Fruit fly (Drosophila melanogaster) whole organism, embryonic: ENCODE measurements around the gene CG17778.
A peak's percentile ranks its signal among the peaks of the same experiment; 100 is the strongest.

Source experiments
- CG11085 ChIP-seq: fragments of 200-800 bp; sonication (Bioruptor generic); IDR thresholded peaks from 2 replicates; pipeline ENCODE4 v1.3.6; 2022; ENCODE audit warnings: missing biosample characterization, missing genetic modification characterization
- CG11093 ChIP-seq: fragments of 200-800 bp; sonication (Bioruptor generic); IDR thresholded peaks from 3 replicates; pipeline ENCODE4 v1.3.6; 2022; ENCODE audit warnings: missing biosample characterization, missing genetic modification characterization
- CG11560 ChIP-seq: fragments of 200-800 bp; sonication (Bioruptor generic); IDR thresholded peaks from 3 replicates; pipeline ENCODE4 v1.3.6; 2022; ENCODE audit warnings: missing biosample characterization, missing genetic modification characterization
- CG12071 ChIP-seq: fragments of 200-800 bp; sonication (Bioruptor generic); optimal IDR thresholded peaks from 3 replicates; lab custom pipeline; 2018; ENCODE audit warnings: missing biosample characterization, mild to moderate bottlenecking, missing genetic modification characterization
- CG12769 ChIP-seq: fragments of 200-800 bp; sonication (Bioruptor generic); optimal IDR thresholded peaks from 2 replicates; lab custom pipeline; 2019; ENCODE audit warnings: missing biosample characterization, mild to moderate bottlenecking, missing genetic modification characterization, moderate library complexity
- CG13287 ChIP-seq: fragments of 200-800 bp; sonication (Bioruptor generic); IDR thresholded peaks from 2 replicates; pipeline ENCODE4 v1.3.6; 2022; ENCODE audit warnings: missing biosample characterization, missing genetic modification characterization; ENCODE audit not compliant: partially characterized antibody
- CG16813 ChIP-seq: fragments of 200-800 bp; sonication (Bioruptor generic); IDR thresholded peaks from 3 replicates; pipeline ENCODE4 v1.3.6; 2022; ENCODE audit warnings: missing biosample characterization, missing genetic modification characterization; ENCODE audit not compliant: partially characterized antibody
- CG1832 ChIP-seq: fragments of 200-800 bp; sonication (Bioruptor generic); optimal IDR thresholded peaks from 2 replicates; lab custom pipeline; 2017; ENCODE audit warnings: missing biosample characterization, mild to moderate bottlenecking, missing genetic modification characterization, inconsistent platforms
- CG18619 ChIP-seq: fragments of 200-800 bp; sonication (Bioruptor generic); optimal IDR thresholded peaks from 3 replicates; lab custom pipeline; 2017; ENCODE audit warnings: missing biosample characterization, mild to moderate bottlenecking, missing genetic modification characterization
- CG31388 ChIP-seq: fragments of 200-800 bp; sonication (Bioruptor generic); optimal IDR thresholded peaks from 2 replicates; lab custom pipeline; 2016; ENCODE audit warnings: missing biosample characterization, missing genetic modification characterization
- CG34224 ChIP-seq: fragments of 200-800 bp; sonication (Bioruptor generic); IDR thresholded peaks from 3 replicates; pipeline ENCODE4 v1.3.6; 2022; ENCODE audit warnings: missing biosample characterization, missing genetic modification characterization; ENCODE audit not compliant: partially characterized antibody
- CG34376 ChIP-seq: fragments of 200-800 bp; sonication (Bioruptor generic); optimal IDR thresholded peaks from 2 replicates; lab custom pipeline; 2018; ENCODE audit warnings: missing biosample characterization, mild to moderate bottlenecking, missing genetic modification characterization
- CG4360 ChIP-seq: fragments of 200-800 bp; sonication (Bioruptor generic); IDR thresholded peaks from 2 replicates; pipeline ENCODE4 v1.3.6; 2022; ENCODE audit warnings: missing biosample characterization, missing genetic modification characterization
- CG6813 ChIP-seq: fragments of 200-800 bp; sonication (Bioruptor generic); optimal IDR thresholded peaks from 2 replicates; lab custom pipeline; 2017; ENCODE audit warnings: missing biosample characterization, missing genetic modification characterization, mild to moderate bottlenecking, moderate library complexity, missing genetic modification reagents
- CG7372 ChIP-seq: fragments of 200-800 bp; sonication (Bioruptor generic); IDR thresholded peaks from 2 replicates; pipeline ENCODE4 v1.3.6; 2022; ENCODE audit warnings: missing biosample characterization, missing genetic modification characterization
- CG7745 ChIP-seq: fragments of 200-800 bp; sonication (Bioruptor generic); optimal IDR thresholded peaks from 2 replicates; lab custom pipeline; 2018; ENCODE audit warnings: missing biosample characterization, mild to moderate bottlenecking, missing genetic modification characterization, moderate library complexity
- CG8290 ChIP-seq, 3 experiments: fragments of 200-800 bp; sonication (Bioruptor generic); optimal IDR thresholded peaks; 2 replicates each; lab custom pipeline; 2016 to 2019; ENCODE audit warnings: missing biosample characterization in 3 of 3, missing genetic modification characterization in 3 of 3, mild to moderate bottlenecking in 2 of 3, moderate library complexity in 1 of 3
- CG8388 ChIP-seq: fragments of 200-800 bp; sonication (Bioruptor generic); optimal IDR thresholded peaks from 2 replicates; lab custom pipeline; 2019; ENCODE audit warnings: missing biosample characterization, mild to moderate bottlenecking, missing genetic modification characterization, moderate library complexity
- CG9797 ChIP-seq: fragments of 200-800 bp; sonication (Bioruptor generic); optimal IDR thresholded peaks from 3 replicates; lab custom pipeline; 2018; ENCODE audit warnings: missing biosample characterization, mild to moderate bottlenecking, missing genetic modification characterization
- CkIIα-i1 ChIP-seq: fragments of 200-800 bp; sonication (Bioruptor generic); IDR thresholded peaks from 2 replicates; pipeline ENCODE4 v1.3.6; 2022; ENCODE audit warnings: missing biosample characterization, missing genetic modification characterization
- Doc3 ChIP-seq: fragments of 200-800 bp; sonication (Bioruptor generic); IDR thresholded peaks from 3 replicates; pipeline ENCODE4 v1.3.6; 2022; ENCODE audit warnings: missing biosample characterization, missing genetic modification characterization; ENCODE audit not compliant: partially characterized antibody
- Drgx ChIP-seq: fragments of 200-800 bp; sonication (Bioruptor generic); IDR thresholded peaks from 2 replicates; pipeline ENCODE4 v1.3.6; 2022; ENCODE audit warnings: missing biosample characterization, missing genetic modification characterization
- Mes4 ChIP-seq: fragments of 200-800 bp; sonication (Bioruptor generic); optimal IDR thresholded peaks from 2 replicates; lab custom pipeline; 2016; ENCODE audit warnings: missing biosample characterization, missing genetic modification characterization
- NK7.1 ChIP-seq: fragments of 200-800 bp; sonication (Bioruptor generic); optimal IDR thresholded peaks from 3 replicates; lab custom pipeline; 2016; ENCODE audit warnings: missing biosample characterization, missing genetic modification characterization
- Nf-YC ChIP-seq: fragments of 200-800 bp; optimal IDR thresholded peaks from 3 replicates; lab custom pipeline; 2019; ENCODE audit warnings: missing biosample characterization, mild to moderate bottlenecking, missing genetic modification characterization, moderate library complexity
- PHDP ChIP-seq: fragments of 200-800 bp; sonication (Bioruptor generic); optimal IDR thresholded peaks from 3 replicates; lab custom pipeline; 2018; ENCODE audit warnings: missing biosample characterization, mild to moderate bottlenecking, missing genetic modification characterization, moderate library complexity
- Six4 ChIP-seq: fragments of 200-800 bp; sonication (Bioruptor generic); optimal IDR thresholded peaks from 2 replicates; lab custom pipeline; 2016; ENCODE audit warnings: missing biosample characterization, missing genetic modification characterization
- ash1 ChIP-seq: fragments of 200-800 bp; sonication (Bioruptor generic); optimal IDR thresholded peaks from 2 replicates; lab custom pipeline; 2018; ENCODE audit warnings: missing biosample characterization, mild to moderate bottlenecking, missing genetic modification characterization
- ato ChIP-seq: fragments of 200-800 bp; sonication (Bioruptor generic); IDR thresholded peaks from 2 replicates; pipeline ENCODE4 v1.3.6; 2022; ENCODE audit warnings: missing biosample characterization, missing genetic modification characterization; ENCODE audit not compliant: partially characterized antibody
- bcd ChIP-seq: fragments of 200-800 bp; sonication (Bioruptor generic); optimal IDR thresholded peaks from 2 replicates; lab custom pipeline; 2017; ENCODE audit warnings: missing biosample characterization, mild to moderate bottlenecking, missing genetic modification characterization
- br ChIP-seq: fragments of >200 bp; optimal IDR thresholded peaks from 2 replicates; lab custom pipeline; 2017
- btn ChIP-seq: fragments of 200-800 bp; sonication (Bioruptor generic); optimal IDR thresholded peaks from 2 replicates; lab custom pipeline; 2016; ENCODE audit warnings: missing biosample characterization, missing genetic modification characterization
- cas ChIP-seq: fragments of 200-800 bp; sonication (Bioruptor generic); IDR thresholded peaks from 2 replicates; pipeline ENCODE4 v1.3.6; 2022; ENCODE audit warnings: missing biosample characterization, missing genetic modification characterization
- chinmo ChIP-seq: fragments of 200-800 bp; sonication (Bioruptor generic); IDR thresholded peaks from 4 replicates; pipeline ENCODE4 v1.3.6; 2022; ENCODE audit warnings: missing biosample characterization, missing genetic modification characterization; ENCODE audit not compliant: partially characterized antibody
- ci ChIP-seq: fragments of 200-800 bp; sonication (Bioruptor generic); IDR thresholded peaks from 3 replicates; pipeline ENCODE4 v1.3.6; 2022; ENCODE audit warnings: missing biosample characterization, missing genetic modification characterization
- corto ChIP-seq: fragments of 200-800 bp; sonication (Bioruptor generic); optimal IDR thresholded peaks from 2 replicates; lab custom pipeline; 2016; ENCODE audit warnings: missing biosample characterization, mild to moderate bottlenecking, missing genetic modification characterization, moderate library complexity
- da ChIP-seq: fragments of 200-800 bp; sonication (Bioruptor generic); optimal IDR thresholded peaks from 2 replicates; lab custom pipeline; 2016; ENCODE audit warnings: missing biosample characterization, missing genetic modification characterization
- dati ChIP-seq: fragments of 200-800 bp; sonication (Bioruptor generic); IDR thresholded peaks from 2 replicates; pipeline ENCODE4 v1.3.6; 2022; ENCODE audit warnings: missing biosample characterization, missing genetic modification characterization
- emc ChIP-seq: fragments of 200-800 bp; sonication (Bioruptor generic); optimal IDR thresholded peaks from 2 replicates; lab custom pipeline; 2016; ENCODE audit warnings: missing biosample characterization, missing genetic modification characterization
- gce ChIP-seq: fragments of 200-800 bp; sonication (Bioruptor generic); IDR thresholded peaks from 3 replicates; pipeline ENCODE4 v1.3.6; 2022; ENCODE audit warnings: missing biosample characterization, missing genetic modification characterization
- gcm ChIP-seq: fragments of 200-800 bp; sonication (Bioruptor generic); optimal IDR thresholded peaks from 2 replicates; lab custom pipeline; 2019; ENCODE audit warnings: missing biosample characterization, mild to moderate bottlenecking, missing genetic modification characterization, moderate library complexity
- grn ChIP-seq: fragments of 200-800 bp; sonication (Bioruptor generic); optimal IDR thresholded peaks from 3 replicates; lab custom pipeline; 2017; ENCODE audit warnings: missing biosample characterization, missing genetic modification characterization
- her ChIP-seq: fragments of 200-800 bp; sonication (Bioruptor generic); optimal IDR thresholded peaks from 2 replicates; lab custom pipeline; 2016; ENCODE audit warnings: missing biosample characterization, missing genetic modification characterization
- lov ChIP-seq, 2 experiments: fragments of 200-800 bp in 1 of 2; fragments of >200 bp in 1 of 2; sonication (Bioruptor generic) in 1 of 2; IDR thresholded peaks in 1 of 2; optimal IDR thresholded peaks in 1 of 2; 2 replicates in 1 of 2; 3 replicates in 1 of 2; pipeline versions ENCODE4 v1.3.6 to Lab custom; 2017 to 2022; ENCODE audit warnings: missing biosample characterization in 1 of 2, missing genetic modification characterization in 1 of 2
- nerfin-2 ChIP-seq: fragments of 200-800 bp; sonication (Bioruptor generic); IDR thresholded peaks from 2 replicates; pipeline ENCODE4 v1.3.6; 2022; ENCODE audit warnings: missing biosample characterization, missing genetic modification characterization; ENCODE audit not compliant: partially characterized antibody
- otp ChIP-seq: fragments of 200-800 bp; sonication (Bioruptor generic); IDR thresholded peaks from 3 replicates; pipeline ENCODE4, ENCODE4 v1.3.6; 2022; ENCODE audit warnings: missing biosample characterization, missing genetic modification characterization
- sisA ChIP-seq: fragments of 200-800 bp; sonication (Bioruptor generic); IDR thresholded peaks from 2 replicates; pipeline ENCODE4 v1.3.6; 2022; ENCODE audit warnings: missing biosample characterization, missing genetic modification characterization
- vnd ChIP-seq: fragments of 200-800 bp; sonication (Bioruptor generic); IDR thresholded peaks from 3 replicates; pipeline ENCODE4 v1.3.6; 2022; ENCODE audit warnings: missing biosample characterization, missing genetic modification characterization; ENCODE audit not compliant: partially characterized antibody

CG17778 gene

dm6 chrX:522357-523043 is 28.1 kb downstream of the CG17778 start (continued):
- TF ChIP-seq CG4360 (GFP tag; lab: Robert Waterston, UW) = peak; percentile 61
- no peak for TF ChIP-seq CG34224 (GFP tag; lab: Robert Waterston, UW)
- TF ChIP-seq CG7372 (GFP tag; lab: Robert Waterston, UW) = peak; percentile 60
- TF ChIP-seq her (GFP tag; lab: Kevin White, UChicago) = peak; percentile 93
- TF ChIP-seq gce (GFP tag; lab: Robert Waterston, UW) = peak; percentile 66; the same call in 1 of the 3 replicates
- TF ChIP-seq da (GFP tag; lab: Kevin White, UChicago) = peak; percentile 4
- peak; percentile 87 for TF ChIP-seq CG11085 (GFP tag; lab: Robert Waterston, UW)
- TF ChIP-seq Nf-YC (tag; lab: Kevin White, UChicago) = peak; percentile 76
- peak; percentile 3 for TF ChIP-seq btn
- TF ChIP-seq grn (GFP tag; lab: Kevin White, UChicago) = peak; percentile 32
- TF ChIP-seq CG12769 = peak; percentile 97
- no peak for TF ChIP-seq CG16813 (GFP tag; lab: Robert Waterston, UW)
- TF ChIP-seq CG1832 (GFP tag; lab: Kevin White, UChicago) = peak; percentile 57
- peak; percentile 42 for TF ChIP-seq CG31388 (GFP tag; lab: Kevin White, UChicago)
- TF ChIP-seq dati = peak; percentile 62
- TF ChIP-seq ci (GFP tag; lab: Robert Waterston, UW) = peak; percentile 95
- peak; percentile 84 for TF ChIP-seq CG18619 (GFP tag; lab: Kevin White, UChicago)
- TF ChIP-seq PHDP (tag; lab: Kevin White, UChicago) = peak; percentile 69
- peak; percentile 47 for TF ChIP-seq NK7.1 (GFP tag; lab: Kevin White, UChicago)
- TF ChIP-seq CG6813 (GFP tag; lab: Kevin White, UChicago) = peak; percentile 86
- TF ChIP-seq otp = peak; percentile 80; the same call in 2 of the 3 replicates
- peak; percentile 85 for TF ChIP-seq sisA (GFP tag; lab: Robert Waterston, UW)
- no peak for TF ChIP-seq br (lab: Kevin White, UChicago)
- TF ChIP-seq CG13287 (GFP tag; lab: Robert Waterston, UW) = no peak; the same call in 1 of the 2 replicates
- peak; percentile 93 for TF ChIP-seq ash1 (GFP tag; lab: Kevin White, UChicago)
- no peak for TF ChIP-seq vnd (GFP tag; lab: Robert Waterston, UW)
- TF ChIP-seq CkIIα-i1 (GFP tag; lab: Robert Waterston, UW) = no peak
- peak; percentile 86 for TF ChIP-seq CG34376 (GFP tag; lab: Kevin White, UChicago)
- peak; percentile 60 for TF ChIP-seq gcm (GFP tag; lab: Kevin White, UChicago)
- TF ChIP-seq cas = peak; percentile 84
- peak; percentile 88 for TF ChIP-seq CG12071 (GFP tag; lab: Kevin White, UChicago)
- peak; percentile 86; the same call in 3 of the 4 replicates for TF ChIP-seq chinmo (GFP tag; lab: Robert Waterston, UW)
- TF ChIP-seq CG11093 (GFP tag; lab: Robert Waterston, UW) = peak; percentile 69; the same call in 2 of the 3 replicates
- TF ChIP-seq nerfin-2 (GFP tag; lab: Robert Waterston, UW) = no peak
- no peak for TF ChIP-seq ato (GFP tag; lab: Robert Waterston, UW)
- peak; percentile 43 for TF ChIP-seq CG8290 (GFP tag; optimal IDR thresholded peaks at IDR 0.05; lab: Kevin White, UChicago)
- TF ChIP-seq CG8290 (tag; optimal IDR thresholded peaks at IDR 0.05; lab: Kevin White, UChicago) = peak; percentile 1 to 99
- peak; percentile 73 for TF ChIP-seq Mes4
- peak; percentile 44 for TF ChIP-seq Six4 (GFP tag; lab: Kevin White, UChicago)
- TF ChIP-seq Drgx (GFP tag; lab: Robert Waterston, UW) = peak; percentile 81
- TF ChIP-seq lov (optimal IDR thresholded peaks at IDR 0.05; lab: Kevin White, UChicago) = no peak
- 0 out of 3 replicates have a peak, but pooled peaks have one; percentile 62 for TF ChIP-seq lov (GFP tag; IDR thresholded peaks at IDR 0.05; lab: Robert Waterston, UW)
- TF ChIP-seq CG9797 (GFP tag; lab: Kevin White, UChicago) = no peak
- peak; percentile 74 for TF ChIP-seq bcd (GFP tag; lab: Kevin White, UChicago)
- no peak for TF ChIP-seq Doc3
- TF ChIP-seq CG11560 = no peak; the same call in 2 of the 3 replicates
- no peak for TF ChIP-seq CG7745
- TF ChIP-seq CG8388 (GFP tag; lab: Kevin White, UChicago) = peak; percentile 41
- peak; percentile 24 for TF ChIP-seq emc (GFP tag; lab: Kevin White, UChicago)
- TF ChIP-seq corto (GFP tag; lab: Kevin White, UChicago) = peak; percentile 37
